Worm (Caenorhabditis elegans) whole organism, L1 larva: Measurements from ENCODE around the gene idpc-1.

Source experiments
- C16A3.4 ChIP-seq: fragments of 150-350 bp; optimal IDR thresholded peaks from 2 replicates; lab custom pipeline; 2014; ENCODE audit warnings: missing biosample characterization, missing genetic modification characterization
- alr-1 ChIP-seq: fragments of 200-800 bp; sonication (Bioruptor generic); optimal IDR thresholded peaks from 2 replicates; lab custom pipeline; 2018; ENCODE audit warnings: borderline replicate concordance, mild to moderate bottlenecking, missing genetic modification characterization, missing compliant biosample characterization
- ceh-90 ChIP-seq: sonication (generic microtip); optimal IDR thresholded peaks from 2 replicates; lab custom pipeline; 2016; ENCODE audit warnings: missing genetic modification characterization, missing compliant biosample characterization
- elt-3 ChIP-seq, 6 experiments: fragments of 150-350 bp in 1 of 6; sonication (generic microtip); optimal IDR thresholded peaks; 2 replicates each; lab custom pipeline; 2017 to 2018; ENCODE audit warnings: missing biosample characterization in 6 of 6, missing genetic modification characterization in 6 of 6, inconsistent platforms in 1 of 6
- fkh-10 ChIP-seq: sonication (generic microtip); optimal IDR thresholded peaks from 2 replicates; lab custom pipeline; 2017; ENCODE audit warnings: missing biosample characterization, missing genetic modification reagents, missing genetic modification characterization
- nhr-20 ChIP-seq: sonication (generic microtip); optimal IDR thresholded peaks from 2 replicates; lab custom pipeline; 2016; ENCODE audit warnings: mild to moderate bottlenecking, missing genetic modification characterization, missing compliant biosample characterization
- nhr-90 ChIP-seq: sonication (generic microtip); optimal IDR thresholded peaks from 2 replicates; lab custom pipeline; 2016; ENCODE audit warnings: mild to moderate bottlenecking, missing genetic modification characterization, missing compliant biosample characterization; ENCODE audit not compliant: poor library complexity

- no peak for TF ChIP-seq fkh-10
- no peak for TF ChIP-seq alr-1
- TF ChIP-seq ceh-90 (tag; lab: Kevin White, UChicago) = no peak
- TF ChIP-seq C16A3.4 (tag; lab: Kevin White, UChicago) = no peak
- TF ChIP-seq nhr-20 (tag; lab: Kevin White, UChicago) = no peak
- TF ChIP-seq elt-3 (tag; optimal IDR thresholded peaks at IDR 0.05; lab: Kevin White, UChicago) = no peak
- TF ChIP-seq nhr-90 (tag; lab: Kevin White, UChicago) = no peak
These were observed 45.1 kb upstream of the idpc-1 start, which contains the start of gene subs-4 for ce11 chrIII:11381922-11382321.
